Fruit fly (Drosophila melanogaster) whole organism, embryonic: Measurements from ENCODE around the gene CG13898.

Source experiments
- Abd-B ChIP-seq: fragments of 200-800 bp; sonication (Bioruptor generic); optimal IDR thresholded peaks from 2 replicates; lab custom pipeline; 2018; ENCODE audit warnings: missing biosample characterization, mild to moderate bottlenecking, missing genetic modification characterization, moderate library complexity
- Adf1 ChIP-seq: fragments of 200-800 bp; sonication (Bioruptor generic); IDR thresholded peaks from 2 replicates; pipeline ENCODE4 v1.3.6; 2022; ENCODE audit warnings: missing biosample characterization, missing genetic modification characterization
- Asciz ChIP-seq: fragments of 200-800 bp; sonication (Bioruptor generic); optimal IDR thresholded peaks from 2 replicates; lab custom pipeline; 2017; ENCODE audit warnings: missing biosample characterization, mild to moderate bottlenecking, missing genetic modification characterization, missing genetic modification reagents
- Blimp-1 ChIP-seq: fragments of 200-800 bp; sonication (Bioruptor generic); optimal IDR thresholded peaks from 3 replicates; lab custom pipeline; 2018; ENCODE audit warnings: missing biosample characterization, missing genetic modification characterization, mild to moderate bottlenecking, moderate library complexity, missing genetic modification reagents
- CG10959 ChIP-seq: fragments of 200-800 bp; sonication (Bioruptor generic); IDR thresholded peaks from 2 replicates; pipeline ENCODE4 v1.3.6; 2022; ENCODE audit warnings: missing biosample characterization, missing genetic modification characterization
- CG11398 ChIP-seq: fragments of 200-800 bp; sonication (Bioruptor generic); optimal IDR thresholded peaks from 2 replicates; lab custom pipeline; 2016; ENCODE audit warnings: missing biosample characterization, missing genetic modification characterization
- CG12769 ChIP-seq: fragments of 200-800 bp; sonication (Bioruptor generic); optimal IDR thresholded peaks from 2 replicates; lab custom pipeline; 2019; ENCODE audit warnings: missing biosample characterization, mild to moderate bottlenecking, missing genetic modification characterization, moderate library complexity
- CG1603 ChIP-seq: fragments of 200-800 bp; sonication (Bioruptor generic); optimal IDR thresholded peaks from 2 replicates; lab custom pipeline; 2019; ENCODE audit warnings: missing biosample characterization, mild to moderate bottlenecking, missing genetic modification characterization, moderate library complexity
- CG16779 ChIP-seq: fragments of 200-800 bp; sonication (Bioruptor generic); IDR thresholded peaks from 2 replicates; pipeline ENCODE4 v1.3.6; 2022; ENCODE audit warnings: missing biosample characterization, missing genetic modification characterization
- CG18011 ChIP-seq: fragments of 200-800 bp; sonication (Bioruptor generic); optimal IDR thresholded peaks from 2 replicates; lab custom pipeline; 2017; ENCODE audit warnings: missing biosample characterization, missing genetic modification characterization, mild to moderate bottlenecking, moderate library complexity, missing genotype
- CG30403 ChIP-seq: fragments of 200-800 bp; sonication (Bioruptor generic); optimal IDR thresholded peaks from 3 replicates; lab custom pipeline; 2016; ENCODE audit warnings: missing biosample characterization, missing genetic modification characterization
- CG30431 ChIP-seq: fragments of 200-800 bp; sonication (Bioruptor generic); optimal IDR thresholded peaks from 2 replicates; lab custom pipeline; 2017; ENCODE audit warnings: missing biosample characterization, missing genetic modification characterization
- CG3163 ChIP-seq: fragments of 200-800 bp; sonication (Bioruptor generic); optimal IDR thresholded peaks from 3 replicates; lab custom pipeline; 2016; ENCODE audit warnings: missing biosample characterization, missing genetic modification characterization
- CG6654 ChIP-seq: fragments of 200-800 bp; sonication (Bioruptor generic); optimal IDR thresholded peaks from 2 replicates; lab custom pipeline; 2017; ENCODE audit warnings: missing biosample characterization, mild to moderate bottlenecking, missing genetic modification characterization
- CG8290 ChIP-seq, 3 experiments: fragments of 200-800 bp; sonication (Bioruptor generic); optimal IDR thresholded peaks; 2 replicates each; lab custom pipeline; 2016 to 2019; ENCODE audit warnings: missing biosample characterization in 3 of 3, missing genetic modification characterization in 3 of 3, mild to moderate bottlenecking in 2 of 3, moderate library complexity in 1 of 3
- CG9215 ChIP-seq: fragments of 200-800 bp; sonication (Bioruptor generic); IDR thresholded peaks from 2 replicates; pipeline ENCODE4 v1.3.6; 2022; ENCODE audit warnings: missing biosample characterization, missing genetic modification characterization
- CG9876 ChIP-seq: fragments of 200-800 bp; sonication (Bioruptor generic); optimal IDR thresholded peaks from 2 replicates; lab custom pipeline; 2016; ENCODE audit warnings: missing biosample characterization, missing genetic modification characterization
- CTCF ChIP-seq: fragments of 200-800 bp; sonication (Bioruptor generic); optimal IDR thresholded peaks from 2 replicates; lab custom pipeline; 2017; ENCODE audit warnings: missing biosample characterization, mild to moderate bottlenecking, missing genetic modification characterization, moderate library complexity
- Deaf1 ChIP-seq: fragments of 200-800 bp; optimal IDR thresholded peaks from 3 replicates; lab custom pipeline; 2019; ENCODE audit warnings: missing biosample characterization, mild to moderate bottlenecking, missing genetic modification characterization, moderate library complexity
- Dfd ChIP-seq, 2 experiments: fragments of >200 bp; optimal IDR thresholded peaks; 2 replicates each; lab custom pipeline; 2017; ENCODE audit warnings: missing biosample characterization in 2 of 2, missing genetic modification characterization in 2 of 2
- Ets97D ChIP-seq: fragments of 200-800 bp; sonication (Bioruptor generic); optimal IDR thresholded peaks from 3 replicates; lab custom pipeline; 2016; ENCODE audit warnings: missing biosample characterization, missing genetic modification characterization
- Hey ChIP-seq: fragments of 200-800 bp; sonication (Bioruptor generic); optimal IDR thresholded peaks from 3 replicates; lab custom pipeline; 2018; ENCODE audit warnings: missing biosample characterization, mild to moderate bottlenecking, missing genetic modification characterization
- MTF-1 ChIP-seq: fragments of 200-800 bp; sonication (Bioruptor generic); optimal IDR thresholded peaks from 2 replicates; lab custom pipeline; 2018; ENCODE audit warnings: missing biosample characterization, mild to moderate bottlenecking, missing genetic modification characterization, borderline replicate concordance
- Nf-YB ChIP-seq: fragments of 200-800 bp; sonication (Bioruptor generic); optimal IDR thresholded peaks from 3 replicates; lab custom pipeline; 2019; ENCODE audit warnings: missing biosample characterization, mild to moderate bottlenecking, missing genetic modification characterization, moderate library complexity
- Pdp1 ChIP-seq, 2 experiments: fragments of 200-800 bp; sonication (Bioruptor generic); optimal IDR thresholded peaks; 3 replicates each; lab custom pipeline; 2016; ENCODE audit warnings: missing biosample characterization in 2 of 2, missing genetic modification characterization in 2 of 2, mild to moderate bottlenecking in 1 of 2, moderate library complexity in 1 of 2
- Poxn ChIP-seq: fragments of 200-800 bp; sonication (Bioruptor generic); IDR thresholded peaks from 2 replicates; pipeline ENCODE4 v1.3.6; 2022; ENCODE audit warnings: missing biosample characterization, missing genetic modification characterization
- Sin3A ChIP-seq: fragments of >200 bp; optimal IDR thresholded peaks from 2 replicates; lab custom pipeline; 2018
- aop ChIP-seq: fragments of 200-800 bp; sonication (Bioruptor generic); IDR thresholded peaks from 2 replicates; pipeline ENCODE4 v1.3.6; 2022; ENCODE audit warnings: missing biosample characterization, missing genetic modification characterization
- az2 ChIP-seq: fragments of 200-800 bp; sonication (Bioruptor generic); optimal IDR thresholded peaks from 3 replicates; lab custom pipeline; 2016; ENCODE audit warnings: missing biosample characterization, missing genetic modification characterization
- chinmo ChIP-seq: fragments of 200-800 bp; sonication (Bioruptor generic); IDR thresholded peaks from 4 replicates; pipeline ENCODE4 v1.3.6; 2022; ENCODE audit warnings: missing biosample characterization, missing genetic modification characterization; ENCODE audit not compliant: partially characterized antibody
- cwo ChIP-seq: fragments of 200-800 bp; sonication (Bioruptor generic); optimal IDR thresholded peaks from 3 replicates; lab custom pipeline; 2017; ENCODE audit warnings: missing biosample characterization, missing genetic modification characterization, mild to moderate bottlenecking, moderate library complexity, missing genetic modification reagents
- da ChIP-seq: fragments of 200-800 bp; sonication (Bioruptor generic); optimal IDR thresholded peaks from 2 replicates; lab custom pipeline; 2016; ENCODE audit warnings: missing biosample characterization, missing genetic modification characterization
- dysf ChIP-seq: fragments of 200-800 bp; sonication (Bioruptor generic); IDR thresholded peaks from 3 replicates; pipeline ENCODE4 v1.3.6; 2022; ENCODE audit warnings: missing biosample characterization, missing genetic modification characterization
- esg ChIP-seq: fragments of 200-800 bp; sonication (Bioruptor generic); conservative IDR thresholded peaks from 2 replicates; pipeline ENCODE4 v1.3.6; 2022; ENCODE audit warnings: missing biosample characterization, missing genetic modification characterization
- eve ChIP-seq, 2 experiments: fragments of >200 bp; optimal IDR thresholded peaks; 2 replicates each; lab custom pipeline; 2017; ENCODE audit warnings: missing biosample characterization in 2 of 2, missing genetic modification characterization in 2 of 2
- fru ChIP-seq: fragments of >200 bp; optimal IDR thresholded peaks from 2 replicates; lab custom pipeline; 2017
- grn ChIP-seq: fragments of 200-800 bp; sonication (Bioruptor generic); optimal IDR thresholded peaks from 3 replicates; lab custom pipeline; 2017; ENCODE audit warnings: missing biosample characterization, missing genetic modification characterization
- hth ChIP-seq: fragments of >200 bp; optimal IDR thresholded peaks from 2 replicates; lab custom pipeline; 2017; ENCODE audit warnings: inconsistent platforms
- kah ChIP-seq: fragments of 200-800 bp; sonication (Bioruptor generic); optimal IDR thresholded peaks from 2 replicates; lab custom pipeline; 2018; ENCODE audit warnings: missing biosample characterization, mild to moderate bottlenecking, missing genetic modification characterization
- klu ChIP-seq: fragments of 200-800 bp; sonication (Bioruptor generic); IDR thresholded peaks from 2 replicates; pipeline ENCODE4 v1.3.6; 2022; ENCODE audit warnings: missing biosample characterization, missing genetic modification characterization
- knrl ChIP-seq: fragments of 200-800 bp; sonication (Bioruptor generic); IDR thresholded peaks from 3 replicates; pipeline ENCODE4 v1.3.6; 2022; ENCODE audit warnings: missing biosample characterization, missing genetic modification characterization; ENCODE audit not compliant: partially characterized antibody
- mirr ChIP-seq: fragments of 200-800 bp; sonication (Bioruptor generic); optimal IDR thresholded peaks from 3 replicates; lab custom pipeline; 2018; ENCODE audit warnings: missing biosample characterization, mild to moderate bottlenecking, missing genetic modification characterization
- nerfin-1 ChIP-seq: fragments of 200-800 bp; sonication (Bioruptor generic); optimal IDR thresholded peaks from 3 replicates; lab custom pipeline; 2019; ENCODE audit warnings: missing biosample characterization, mild to moderate bottlenecking, missing genetic modification characterization, moderate library complexity
- pnt ChIP-seq: fragments of 200-800 bp; sonication (Bioruptor generic); optimal IDR thresholded peaks from 3 replicates; lab custom pipeline; 2016; ENCODE audit warnings: missing biosample characterization, missing genetic modification characterization
- pum ChIP-seq: fragments of 200-800 bp; sonication (Bioruptor generic); optimal IDR thresholded peaks from 2 replicates; lab custom pipeline; 2016; ENCODE audit warnings: missing biosample characterization, missing genetic modification characterization
- pzg ChIP-seq: fragments of 200-800 bp; sonication (Bioruptor generic); optimal IDR thresholded peaks from 3 replicates; lab custom pipeline; 2018; ENCODE audit warnings: missing biosample characterization, mild to moderate bottlenecking, missing genetic modification characterization, moderate library complexity
- scrt ChIP-seq: fragments of 200-800 bp; sonication (Bioruptor generic); optimal IDR thresholded peaks from 2 replicates; lab custom pipeline; 2018; ENCODE audit warnings: missing biosample characterization, mild to moderate bottlenecking, missing genetic modification characterization, moderate library complexity
- sd ChIP-seq: fragments of 200-800 bp; sonication (Bioruptor generic); optimal IDR thresholded peaks from 3 replicates; lab custom pipeline; 2018; ENCODE audit warnings: missing biosample characterization, mild to moderate bottlenecking, missing genetic modification characterization, moderate library complexity
- unpg ChIP-seq: fragments of 200-800 bp; sonication (Bioruptor generic); optimal IDR thresholded peaks from 3 replicates; lab custom pipeline; 2018; ENCODE audit warnings: missing biosample characterization, mild to moderate bottlenecking, missing genetic modification characterization, moderate library complexity
- yki ChIP-seq: fragments of >200 bp; optimal IDR thresholded peaks from 3 replicates; lab custom pipeline; 2018
- zf30C ChIP-seq: fragments of 200-800 bp; sonication (Bioruptor generic); optimal IDR thresholded peaks from 3 replicates; lab custom pipeline; 2018; ENCODE audit warnings: missing biosample characterization, mild to moderate bottlenecking, missing genetic modification characterization

The CG13898 gene

DNA sequence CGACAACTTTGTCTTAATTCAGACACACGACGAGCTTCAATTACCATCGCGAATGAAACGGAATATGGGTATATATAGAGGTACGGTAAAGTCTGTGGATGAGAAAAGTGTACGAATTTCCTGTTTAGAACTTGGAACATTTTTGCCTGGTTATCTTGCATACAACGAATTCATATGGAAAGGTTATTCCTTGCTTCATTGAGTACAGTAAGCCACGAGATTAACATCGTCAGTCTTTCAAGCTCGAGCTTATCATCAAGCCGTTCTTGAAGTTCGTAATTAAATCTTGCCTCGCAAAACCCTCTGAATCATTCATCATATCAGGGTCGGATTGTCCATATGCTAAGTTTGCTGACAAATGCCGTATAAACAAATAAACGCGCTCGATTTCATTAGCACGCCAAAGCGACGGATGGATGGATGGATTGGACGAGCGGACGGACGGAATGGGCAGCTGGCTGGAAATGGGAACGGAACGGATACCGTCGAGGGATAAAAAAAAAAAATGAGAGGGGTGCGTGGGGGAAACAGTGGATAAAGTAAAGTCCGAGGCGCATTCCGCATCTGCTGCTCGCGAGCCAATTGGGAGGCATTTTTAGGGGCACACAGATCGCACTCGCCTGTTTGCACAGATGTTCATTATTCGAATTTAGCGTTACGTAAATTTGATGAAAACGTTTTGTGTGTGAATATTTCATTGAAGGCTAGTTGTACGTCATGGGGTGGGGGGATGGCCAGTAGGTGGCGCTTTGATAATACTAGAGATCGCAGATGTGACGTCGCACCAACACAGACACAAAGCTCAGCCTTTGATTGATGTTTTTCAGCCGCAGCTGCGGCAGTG lies 29.4 kb downstream of the CG13898 start (continued):
- TF ChIP-seq dysf (no peak), pum (GFP tag; lab: Kevin White, UChicago) (no peak), unpg (no peak), CTCF (GFP tag; lab: Kevin White, UChicago) (peak; percentile 83), Deaf1 (tag; lab: Kevin White, UChicago) (no peak), Sin3A (lab: Kevin White, UChicago) (no peak), esg (no peak), knrl (no peak), CG12769 (tag; lab: Kevin White, UChicago) (no peak), CG3163 (no peak), klu (no peak), grn (no peak), chinmo (GFP tag; lab: Robert Waterston, UW) (0 out of 4 replicates have a peak, but pooled peaks have one; percentile 32), hth (no peak), mirr (GFP tag; lab: Kevin White, UChicago) (no peak), yki (lab: Kevin White, UChicago) (no peak), eve (GFP tag; optimal IDR thresholded peaks at IDR 0.05; lab: Kevin White, UChicago) (peak in 1 of 2 experiments; percentile 5), sd (peak; percentile 67), nerfin-1 (no peak), Ets97D (GFP tag; lab: Kevin White, UChicago) (no peak), CG11398 (GFP tag; lab: Kevin White, UChicago) (no peak), aop (no peak), scrt (GFP tag; lab: Kevin White, UChicago) (no peak), Adf1 (no peak), zf30C (GFP tag; lab: Kevin White, UChicago) (no peak), CG6654 (GFP tag; lab: Kevin White, UChicago) (no peak), CG9215 (GFP tag; lab: Robert Waterston, UW) (no peak), Blimp-1 (GFP tag; lab: Kevin White, UChicago) (no peak), pnt (no peak), CG1603 (tag; lab: Kevin White, UChicago) (no peak), CG30431 (GFP tag; lab: Kevin White, UChicago) (no peak), Abd-B (GFP tag; lab: Kevin White, UChicago) (no peak), CG8290 (GFP tag; optimal IDR thresholded peaks at IDR 0.05; lab: Kevin White, UChicago) (no peak), CG8290 (tag; optimal IDR thresholded peaks at IDR 0.05; lab: Kevin White, UChicago) (no peak), CG16779 (GFP tag; lab: Robert Waterston, UW) (no peak), CG30403 (GFP tag; lab: Kevin White, UChicago) (no peak), az2 (GFP tag; lab: Kevin White, UChicago) (no peak), Nf-YB (GFP tag; lab: Kevin White, UChicago) (no peak), CG18011 (no peak), Pdp1 (GFP tag; optimal IDR thresholded peaks at IDR 0.05; lab: Kevin White, UChicago) (peak in 1 of 2 experiments; percentile 41), Poxn (no peak), fru (lab: Kevin White, UChicago) (no peak), pzg (GFP tag; lab: Kevin White, UChicago) (no peak), Dfd (GFP tag; optimal IDR thresholded peaks at IDR 0.05; lab: Kevin White, UChicago) (no peak), kah (no peak), da (GFP tag; lab: Kevin White, UChicago) (peak; percentile 6), CG9876 (no peak), MTF-1 (GFP tag; lab: Kevin White, UChicago) (no peak), cwo (GFP tag; lab: Kevin White, UChicago) (no peak), Asciz (GFP tag; lab: Kevin White, UChicago) (no peak), CG10959 (GFP tag; lab: Robert Waterston, UW) (no peak), Hey (tag; lab: Kevin White, UChicago) (no peak)
